Fruit fly (Drosophila melanogaster) whole organism, embryonic: ENCODE results near the gene papi.

Experiments
- ATbp ChIP-seq: fragments of 200-800 bp; sonication (Bioruptor generic); optimal IDR thresholded peaks from 2 replicates; lab custom pipeline; 2017; ENCODE audit warnings: missing biosample characterization, mild to moderate bottlenecking, missing genetic modification characterization, missing genetic modification reagents
- Adf1 ChIP-seq: fragments of 200-800 bp; sonication (Bioruptor generic); IDR thresholded peaks from 2 replicates; pipeline ENCODE4 v1.3.6; 2022; ENCODE audit warnings: missing biosample characterization, missing genetic modification characterization
- C15 ChIP-seq: fragments of 200-800 bp; sonication (Bioruptor generic); IDR thresholded peaks from 3 replicates; pipeline ENCODE4 v1.3.6; 2022; ENCODE audit warnings: missing biosample characterization, missing genetic modification characterization
- CG11247 ChIP-seq: fragments of 200-800 bp; sonication (Bioruptor generic); IDR thresholded peaks from 2 replicates; pipeline ENCODE4 v1.3.6; 2022; ENCODE audit warnings: missing biosample characterization, missing genetic modification characterization
- CG11456 ChIP-seq: fragments of 200-800 bp; sonication (Bioruptor generic); IDR thresholded peaks from 3 replicates; pipeline ENCODE4 v1.3.6; 2022; ENCODE audit warnings: missing biosample characterization, missing genetic modification characterization
- CG12942 ChIP-seq: fragments of 200-800 bp; sonication (Bioruptor generic); optimal IDR thresholded peaks from 3 replicates; lab custom pipeline; 2016; ENCODE audit warnings: missing biosample characterization, missing genetic modification characterization
- CG13894 ChIP-seq: fragments of 200-800 bp; sonication (Bioruptor generic); optimal IDR thresholded peaks from 3 replicates; lab custom pipeline; 2018; ENCODE audit warnings: missing biosample characterization, mild to moderate bottlenecking, missing genetic modification characterization, moderate library complexity
- CG14965 ChIP-seq: fragments of 200-800 bp; sonication (Bioruptor generic); optimal IDR thresholded peaks from 2 replicates; lab custom pipeline; 2016; ENCODE audit warnings: missing biosample characterization, missing genetic modification characterization, borderline replicate concordance
- CG2116 ChIP-seq: fragments of 200-800 bp; sonication (Bioruptor generic); optimal IDR thresholded peaks from 3 replicates; lab custom pipeline; 2018; ENCODE audit warnings: missing biosample characterization, mild to moderate bottlenecking, missing genetic modification characterization
- CG33213 ChIP-seq: fragments of 200-800 bp; sonication (Bioruptor generic); optimal IDR thresholded peaks from 3 replicates; lab custom pipeline; 2016; ENCODE audit warnings: missing biosample characterization, missing genetic modification characterization
- CG3838 ChIP-seq: fragments of 200-800 bp; sonication (Bioruptor generic); optimal IDR thresholded peaks from 3 replicates; lab custom pipeline; 2016; ENCODE audit warnings: missing biosample characterization, missing genetic modification characterization
- CG5953 ChIP-seq: fragments of 200-800 bp; sonication (Bioruptor generic); IDR thresholded peaks from 2 replicates; pipeline ENCODE4 v1.3.6; 2022; ENCODE audit warnings: missing biosample characterization, missing genetic modification characterization
- CG6254 ChIP-seq: fragments of 200-800 bp; sonication (Bioruptor generic); optimal IDR thresholded peaks from 3 replicates; lab custom pipeline; 2017; ENCODE audit warnings: mild to moderate bottlenecking, missing biosample characterization, missing genetic modification reagents, missing genetic modification characterization
- CG6791 ChIP-seq: fragments of 200-800 bp; sonication (Bioruptor generic); IDR thresholded peaks from 3 replicates; pipeline ENCODE4 v1.3.6; 2022; ENCODE audit warnings: missing biosample characterization, missing genetic modification characterization; ENCODE audit not compliant: partially characterized antibody
- CTCF ChIP-seq: fragments of 200-800 bp; sonication (Bioruptor generic); optimal IDR thresholded peaks from 2 replicates; lab custom pipeline; 2017; ENCODE audit warnings: missing biosample characterization, mild to moderate bottlenecking, missing genetic modification characterization, moderate library complexity
- CkIIα-i1 ChIP-seq: fragments of 200-800 bp; sonication (Bioruptor generic); IDR thresholded peaks from 2 replicates; pipeline ENCODE4 v1.3.6; 2022; ENCODE audit warnings: missing biosample characterization, missing genetic modification characterization
- CrebB ChIP-seq: fragments of 200-800 bp; sonication (Bioruptor generic); optimal IDR thresholded peaks from 3 replicates; lab custom pipeline; 2018; ENCODE audit warnings: missing biosample characterization, mild to moderate bottlenecking, missing genetic modification characterization
- Dip2 ChIP-seq: fragments of 200-800 bp; sonication (Bioruptor generic); IDR thresholded peaks from 2 replicates; pipeline ENCODE4 v1.3.6; 2022; ENCODE audit warnings: missing biosample characterization, missing genetic modification characterization
- E2f1 ChIP-seq: fragments of 200-800 bp; sonication (Bioruptor generic); IDR thresholded peaks from 2 replicates; pipeline ENCODE4 v1.3.6; 2022; ENCODE audit warnings: missing biosample characterization, missing genetic modification characterization
- ERR ChIP-seq: fragments of 200-800 bp; sonication (Bioruptor generic); optimal IDR thresholded peaks from 2 replicates; lab custom pipeline; 2016; ENCODE audit warnings: missing biosample characterization, missing genetic modification characterization
- Elba2 ChIP-seq: fragments of 200-800 bp; sonication (Bioruptor generic); optimal IDR thresholded peaks from 3 replicates; lab custom pipeline; 2016; ENCODE audit warnings: missing biosample characterization, missing genetic modification characterization
- Fer3 ChIP-seq: fragments of 200-800 bp; sonication (Bioruptor generic); optimal IDR thresholded peaks from 2 replicates; lab custom pipeline; 2018; ENCODE audit warnings: missing biosample characterization, mild to moderate bottlenecking, missing genetic modification characterization, moderate library complexity
- H15 ChIP-seq: fragments of 200-800 bp; sonication (Bioruptor generic); IDR thresholded peaks from 3 replicates; pipeline ENCODE4 v1.3.6; 2022; ENCODE audit warnings: missing biosample characterization, missing genetic modification characterization
- HLH4C ChIP-seq: fragments of 200-800 bp; sonication (Bioruptor generic); IDR thresholded peaks from 3 replicates; pipeline ENCODE4 v1.3.6; 2022; ENCODE audit warnings: missing biosample characterization, missing genetic modification characterization; ENCODE audit not compliant: partially characterized antibody
- Hr39 ChIP-seq: fragments of >200 bp; optimal IDR thresholded peaks from 2 replicates; lab custom pipeline; 2017
- Kr ChIP-seq: fragments of 200-800 bp; sonication (Bioruptor generic); optimal IDR thresholded peaks from 2 replicates; lab custom pipeline; 2017; ENCODE audit warnings: missing biosample characterization, mild to moderate bottlenecking, missing genetic modification characterization
- Mes4 ChIP-seq: fragments of 200-800 bp; sonication (Bioruptor generic); optimal IDR thresholded peaks from 2 replicates; lab custom pipeline; 2016; ENCODE audit warnings: missing biosample characterization, missing genetic modification characterization
- Oli ChIP-seq: fragments of 200-800 bp; sonication (Bioruptor generic); optimal IDR thresholded peaks from 2 replicates; lab custom pipeline; 2018; ENCODE audit warnings: missing biosample characterization, mild to moderate bottlenecking, missing genetic modification characterization, moderate library complexity
- Sox102F ChIP-seq: fragments of 200-800 bp; sonication (Bioruptor generic); optimal IDR thresholded peaks from 2 replicates; lab custom pipeline; 2018; ENCODE audit warnings: missing biosample characterization, mild to moderate bottlenecking, missing genetic modification characterization, moderate library complexity
- Sry-β ChIP-seq: fragments of 200-800 bp; sonication (Bioruptor generic); optimal IDR thresholded peaks from 2 replicates; lab custom pipeline; 2018; ENCODE audit warnings: missing biosample characterization, mild to moderate bottlenecking, missing genetic modification characterization, moderate library complexity
- ato ChIP-seq: fragments of 200-800 bp; sonication (Bioruptor generic); IDR thresholded peaks from 2 replicates; pipeline ENCODE4 v1.3.6; 2022; ENCODE audit warnings: missing biosample characterization, missing genetic modification characterization; ENCODE audit not compliant: partially characterized antibody
- bab2 ChIP-seq: fragments of 200-800 bp; sonication (Bioruptor generic); optimal IDR thresholded peaks from 2 replicates; lab custom pipeline; 2016; ENCODE audit warnings: missing biosample characterization, missing genetic modification characterization
- cg ChIP-seq: fragments of 200-800 bp; sonication (Bioruptor generic); optimal IDR thresholded peaks from 3 replicates; lab custom pipeline; 2019; ENCODE audit warnings: missing biosample characterization, mild to moderate bottlenecking, missing genetic modification characterization, moderate library complexity
- chn ChIP-seq: fragments of 200-800 bp; sonication (Bioruptor generic); optimal IDR thresholded peaks from 2 replicates; lab custom pipeline; 2016; ENCODE audit warnings: missing biosample characterization, missing genetic modification characterization
- danr ChIP-seq: fragments of 200-800 bp; sonication (Bioruptor generic); IDR thresholded peaks from 2 replicates; pipeline ENCODE4 v1.3.6; 2022; ENCODE audit warnings: missing biosample characterization, missing genetic modification characterization
- grau ChIP-seq: fragments of 200-800 bp; optimal IDR thresholded peaks from 3 replicates; lab custom pipeline; 2019; ENCODE audit warnings: missing biosample characterization, mild to moderate bottlenecking, missing genetic modification characterization, moderate library complexity
- gsb-n ChIP-seq: fragments of 200-800 bp; sonication (Bioruptor generic); optimal IDR thresholded peaks from 3 replicates; lab custom pipeline; 2018; ENCODE audit warnings: missing biosample characterization, mild to moderate bottlenecking, missing genetic modification characterization
- lbe ChIP-seq: fragments of 200-800 bp; sonication (Bioruptor generic); optimal IDR thresholded peaks from 2 replicates; lab custom pipeline; 2016; ENCODE audit warnings: missing biosample characterization, mild to moderate bottlenecking, missing genetic modification characterization
- mld ChIP-seq: fragments of 200-800 bp; sonication (Bioruptor generic); IDR thresholded peaks from 3 replicates; pipeline ENCODE4 v1.3.6; 2022; ENCODE audit warnings: missing biosample characterization, missing genetic modification characterization; ENCODE audit not compliant: partially characterized antibody
- nom ChIP-seq: fragments of 200-800 bp; sonication (Bioruptor generic); optimal IDR thresholded peaks from 2 replicates; lab custom pipeline; 2017; ENCODE audit warnings: missing biosample characterization, missing genetic modification characterization, mild to moderate bottlenecking, moderate library complexity, missing genetic modification reagents
- org-1 ChIP-seq: fragments of 200-800 bp; sonication (Bioruptor generic); optimal IDR thresholded peaks from 2 replicates; lab custom pipeline; 2017; ENCODE audit warnings: missing biosample characterization, missing genetic modification characterization
- pb ChIP-seq: fragments of 200-800 bp; sonication (Bioruptor generic); optimal IDR thresholded peaks from 3 replicates; lab custom pipeline; 2016; ENCODE audit warnings: missing biosample characterization, missing genetic modification characterization
- pnt ChIP-seq: fragments of 200-800 bp; sonication (Bioruptor generic); optimal IDR thresholded peaks from 3 replicates; lab custom pipeline; 2016; ENCODE audit warnings: missing biosample characterization, missing genetic modification characterization
- pum ChIP-seq: fragments of 200-800 bp; sonication (Bioruptor generic); optimal IDR thresholded peaks from 2 replicates; lab custom pipeline; 2016; ENCODE audit warnings: missing biosample characterization, missing genetic modification characterization
- row ChIP-seq: fragments of 200-800 bp; sonication (Bioruptor generic); IDR thresholded peaks from 3 replicates; pipeline ENCODE4 v1.3.6; 2022; ENCODE audit warnings: missing biosample characterization, missing genetic modification characterization
- sens-2 ChIP-seq: fragments of 200-800 bp; sonication (Bioruptor generic); IDR thresholded peaks from 2 replicates; pipeline ENCODE4 v1.3.6; 2022; ENCODE audit warnings: missing biosample characterization, missing genetic modification characterization
- so ChIP-seq: fragments of 200-800 bp; sonication (Bioruptor generic); IDR thresholded peaks from 3 replicates; pipeline ENCODE4 v1.3.6; 2022; ENCODE audit warnings: missing biosample characterization, missing genetic modification characterization
- ssp ChIP-seq: fragments of 200-800 bp; sonication (Bioruptor generic); IDR thresholded peaks from 2 replicates; pipeline ENCODE4 v1.3.6; 2022; ENCODE audit warnings: missing biosample characterization, missing genetic modification characterization
- vnd ChIP-seq: fragments of 200-800 bp; sonication (Bioruptor generic); IDR thresholded peaks from 3 replicates; pipeline ENCODE4 v1.3.6; 2022; ENCODE audit warnings: missing biosample characterization, missing genetic modification characterization; ENCODE audit not compliant: partially characterized antibody
- zen2 ChIP-seq: fragments of 200-800 bp; sonication (Bioruptor generic); IDR thresholded peaks from 3 replicates; pipeline ENCODE4 v1.3.6; 2022; ENCODE audit warnings: missing biosample characterization, missing genetic modification characterization; ENCODE audit not compliant: partially characterized antibody

Gene papi

DNA sequence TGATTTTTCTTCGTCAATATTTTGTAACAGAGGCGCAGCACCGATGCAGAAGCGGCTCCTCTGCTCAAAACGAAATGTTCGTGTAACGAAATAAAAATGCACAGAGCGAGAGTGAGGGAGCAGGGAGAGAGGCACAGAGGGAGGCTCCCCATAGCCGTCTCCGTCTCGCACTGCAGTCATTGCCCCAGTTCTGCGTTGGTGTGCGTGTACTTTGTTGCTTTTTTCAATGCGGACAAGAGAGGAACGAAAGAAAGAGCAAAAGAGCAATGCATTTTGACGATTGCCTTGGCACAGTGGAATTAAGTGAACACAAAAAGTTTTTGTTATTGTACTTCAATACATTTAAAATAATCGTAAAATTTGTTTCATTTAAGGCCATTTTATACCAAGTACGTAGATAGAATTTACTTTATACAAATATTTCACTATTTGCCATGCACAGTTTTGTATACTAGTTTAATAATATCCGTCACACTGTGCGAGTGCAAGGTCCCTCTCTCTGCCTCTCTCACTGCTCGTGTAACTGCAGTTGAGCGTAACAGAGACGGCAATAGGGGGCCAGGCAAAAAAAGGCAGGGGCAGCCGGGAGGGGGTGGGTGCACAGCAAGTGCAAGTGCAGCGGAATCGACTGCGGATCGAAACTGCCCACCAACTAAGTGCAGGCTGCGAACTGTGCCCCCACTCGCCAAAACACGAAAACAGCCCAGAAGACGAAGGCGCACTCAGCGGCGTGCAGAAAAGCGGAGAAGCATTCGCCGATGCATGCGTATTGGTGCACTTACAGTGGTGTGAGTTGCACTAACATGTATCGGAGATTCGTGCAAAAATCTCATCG, 18.3 kb upstream of the papi start (continued):
- TF ChIP-seq pb (GFP tag; lab: Kevin White, UChicago): peak; percentile 94
- peak; percentile 96 for TF ChIP-seq danr
- TF ChIP-seq CG33213 (GFP tag; lab: Kevin White, UChicago): peak; percentile 98
- peak; percentile 79 for TF ChIP-seq Sry-β
- TF ChIP-seq CG2116 (GFP tag; lab: Kevin White, UChicago): peak; percentile 92
- peak; percentile 93 for TF ChIP-seq CG3838
- TF ChIP-seq gsb-n: peak; percentile 100
- TF ChIP-seq org-1 (GFP tag; lab: Kevin White, UChicago): peak; percentile 99
- peak; percentile 96 for TF ChIP-seq CG11247 (GFP tag; lab: Robert Waterston, UW)
- TF ChIP-seq Hr39 (lab: Kevin White, UChicago): no peak
- TF ChIP-seq Dip2: peak; percentile 64
- TF ChIP-seq lbe (GFP tag; lab: Kevin White, UChicago): peak; percentile 99
- TF ChIP-seq bab2 (GFP tag; lab: Kevin White, UChicago): peak; percentile 98
- TF ChIP-seq cg: peak; percentile 81
- peak; percentile 98 for TF ChIP-seq CG6254 (GFP tag; lab: Kevin White, UChicago)
- peak; percentile 94 for TF ChIP-seq ssp
- TF ChIP-seq ERR (GFP tag; lab: Kevin White, UChicago): peak; percentile 94
- peak; percentile 99 for TF ChIP-seq H15
- TF ChIP-seq so (GFP tag; lab: Robert Waterston, UW): peak; percentile 99
- peak; percentile 72; the same call in 2 of the 3 replicates for TF ChIP-seq mld (GFP tag; lab: Robert Waterston, UW)
- peak; percentile 85 for TF ChIP-seq CG6791
- peak; percentile 99 for TF ChIP-seq sens-2 (GFP tag; lab: Robert Waterston, UW)
- TF ChIP-seq CG5953 (GFP tag; lab: Robert Waterston, UW): peak; percentile 99
- TF ChIP-seq Kr: peak; percentile 89
- peak; percentile 98 for TF ChIP-seq CG12942 (GFP tag; lab: Kevin White, UChicago)
- peak; percentile 99 for TF ChIP-seq pum
- TF ChIP-seq Fer3 (tag; lab: Kevin White, UChicago): peak; percentile 94
- peak; percentile 98 for TF ChIP-seq CrebB (tag; lab: Kevin White, UChicago)
- TF ChIP-seq C15 (GFP tag; lab: Robert Waterston, UW): peak; percentile 93
- TF ChIP-seq zen2 (GFP tag; lab: Robert Waterston, UW): peak; percentile 66
- TF ChIP-seq CG11456 (GFP tag; lab: Robert Waterston, UW): peak; percentile 89
- TF ChIP-seq ATbp (GFP tag; lab: Kevin White, UChicago): peak; percentile 99
- peak; percentile 85 for TF ChIP-seq CG14965
- no peak for TF ChIP-seq CG13894 (tag; lab: Kevin White, UChicago)
- peak; percentile 78 for TF ChIP-seq CTCF (GFP tag; lab: Kevin White, UChicago)
- peak; percentile 98 for TF ChIP-seq row (GFP tag; lab: Robert Waterston, UW)
- TF ChIP-seq nom (GFP tag; lab: Kevin White, UChicago): peak; percentile 99
- TF ChIP-seq vnd (GFP tag; lab: Robert Waterston, UW): peak; percentile 77
- no peak for TF ChIP-seq Adf1
- TF ChIP-seq ato: peak; percentile 21; the same call in 1 of the 2 replicates
- peak; percentile 74; the same call in 1 of the 2 replicates for TF ChIP-seq CkIIα-i1 (GFP tag; lab: Robert Waterston, UW)
- TF ChIP-seq pnt: peak; percentile 98
- peak; percentile 97 for TF ChIP-seq grau
- peak; percentile 99 for TF ChIP-seq Mes4
- TF ChIP-seq E2f1 (GFP tag; lab: Robert Waterston, UW): peak; percentile 99
- TF ChIP-seq Sox102F (GFP tag; lab: Kevin White, UChicago): peak; percentile 100
- peak; percentile 72 for TF ChIP-seq HLH4C (GFP tag; lab: Robert Waterston, UW)
- TF ChIP-seq chn: peak; percentile 99
- TF ChIP-seq Elba2: peak; percentile 97
- peak; percentile 99 for TF ChIP-seq Oli (tag; lab: Kevin White, UChicago)
